Worm (Caenorhabditis elegans) whole organism, young adult: ENCODE results near the gene set-31.

ENCODE experiments used
- B0336.3 ChIP-seq: fragments of 200-800 bp; sonication (Bioruptor generic); IDR thresholded peaks from 2 replicates; pipeline ENCODE4 v1.3.6; 2022; ENCODE audit warnings: missing genetic modification characterization, missing compliant biosample characterization
- D2030.7 ChIP-seq: fragments of 200-800 bp; sonication (Bioruptor generic); IDR thresholded peaks from 2 replicates; pipeline ENCODE4 v1.3.6; 2022; ENCODE audit warnings: missing genetic modification reagents, missing genetic modification characterization, missing compliant biosample characterization
- F23B12.7 ChIP-seq: sonication (generic microtip); optimal IDR thresholded peaks from 2 replicates; lab custom pipeline; 2017; ENCODE audit warnings: missing genetic modification characterization, mild to moderate bottlenecking, missing compliant biosample characterization, antibody characterized with exemption, moderate library complexity; ENCODE audit not compliant: insufficient read depth
- F33H1.4 ChIP-seq: fragments of 200-800 bp; sonication (Bioruptor generic); IDR thresholded peaks from 2 replicates; pipeline ENCODE4 v1.3.6; 2022; ENCODE audit warnings: missing genetic modification reagents, missing genetic modification characterization, missing compliant biosample characterization
- F49E8.2 ChIP-seq: sonication (generic microtip); optimal IDR thresholded peaks from 3 replicates; lab custom pipeline; 2017; ENCODE audit warnings: missing genetic modification characterization, mild to moderate bottlenecking, missing compliant biosample characterization, antibody characterized with exemption, moderate library complexity; ENCODE audit not compliant: insufficient read depth
- Y79H2A.3 ChIP-seq: fragments of 200-800 bp; sonication (Bioruptor generic); conservative IDR thresholded peaks from 2 replicates; pipeline ENCODE4 v1.3.6; 2022; ENCODE audit warnings: missing genetic modification reagents, missing genetic modification characterization, missing compliant biosample characterization
- attf-6 ChIP-seq: fragments of 200-800 bp; sonication (Bioruptor generic); IDR thresholded peaks from 2 replicates; pipeline ENCODE4 v1.3.6; 2022; ENCODE audit warnings: missing genetic modification reagents, missing genetic modification characterization, missing compliant biosample characterization
- bed-2 ChIP-seq: fragments of 200-800 bp; sonication (Bioruptor generic); IDR thresholded peaks from 2 replicates; pipeline ENCODE4 v1.3.6; 2022; ENCODE audit warnings: missing genetic modification reagents, missing genetic modification characterization, missing compliant biosample characterization
- ceh-100 ChIP-seq: fragments of 200-800 bp; sonication (Bioruptor generic); IDR thresholded peaks from 2 replicates; pipeline ENCODE4 v1.3.6; 2022; ENCODE audit warnings: missing genetic modification reagents, missing genetic modification characterization, missing compliant biosample characterization
- ceh-27 ChIP-seq: fragments of 200-800 bp; sonication (Bioruptor generic); optimal IDR thresholded peaks from 2 replicates; lab custom pipeline; 2018; ENCODE audit warnings: mild to moderate bottlenecking, missing genetic modification characterization, moderate library complexity, missing compliant biosample characterization
- ceh-91 ChIP-seq: fragments of 200-800 bp; sonication (Bioruptor generic); IDR thresholded peaks from 2 replicates; pipeline ENCODE4 v1.3.6; 2022; ENCODE audit warnings: missing genetic modification reagents, missing genetic modification characterization, missing compliant biosample characterization
- dox-1 ChIP-seq: fragments of 200-800 bp; sonication (Bioruptor generic); IDR thresholded peaks from 2 replicates; pipeline ENCODE4 v1.3.6; 2022; ENCODE audit warnings: missing genetic modification reagents, missing genetic modification characterization, missing compliant biosample characterization
- dpff-1 ChIP-seq: sonication (generic microtip); optimal IDR thresholded peaks from 2 replicates; lab custom pipeline; 2017; ENCODE audit warnings: mild to moderate bottlenecking, missing genetic modification characterization, missing compliant biosample characterization
- efl-1 ChIP-seq: fragments of 150-350 bp; optimal IDR thresholded peaks from 2 replicates; lab custom pipeline; 2014; ENCODE audit warnings: missing biosample characterization, missing genetic modification reagents, missing genetic modification characterization
- egl-44 ChIP-seq: fragments of 200-800 bp; sonication (Bioruptor generic); IDR thresholded peaks from 2 replicates; pipeline ENCODE4 v1.3.6; 2022; ENCODE audit warnings: missing genetic modification reagents, missing genetic modification characterization, missing compliant biosample characterization
- egrh-3 ChIP-seq: fragments of 200-800 bp; sonication (Bioruptor generic); IDR thresholded peaks from 2 replicates; pipeline ENCODE4 v1.3.6; 2022; ENCODE audit warnings: missing genetic modification reagents, missing genetic modification characterization, missing compliant biosample characterization
- ekl-4 ChIP-seq: fragments of 200-800 bp; sonication (Bioruptor generic); IDR thresholded peaks from 2 replicates; pipeline ENCODE4 v1.3.6; 2022; ENCODE audit warnings: missing genetic modification reagents, missing genetic modification characterization, missing compliant biosample characterization
- him-1 ChIP-seq: sonication (generic microtip); optimal IDR thresholded peaks from 2 replicates; lab custom pipeline; 2016; ENCODE audit warnings: missing genotype, missing genetic modification reagents, missing genetic modification characterization, missing compliant biosample characterization
- hmg-1.2 ChIP-seq: fragments of 200-800 bp; sonication (Bioruptor generic); IDR thresholded peaks from 2 replicates; pipeline ENCODE4 v1.3.6; 2022; ENCODE audit warnings: missing genetic modification reagents, missing genetic modification characterization, missing compliant biosample characterization
- hsf-1 ChIP-seq: fragments of 200-800 bp; sonication (Bioruptor generic); IDR thresholded peaks from 2 replicates; pipeline ENCODE4 v1.3.6; 2022; ENCODE audit warnings: missing genetic modification reagents, missing genetic modification characterization, missing compliant biosample characterization
- lin-26 ChIP-seq: fragments of 200-800 bp; sonication (Bioruptor generic); IDR thresholded peaks from 2 replicates; pipeline ENCODE4 v1.3.6; 2022; ENCODE audit warnings: missing genetic modification reagents, missing genetic modification characterization, missing compliant biosample characterization
- lin-54 ChIP-seq: fragments of 200-800 bp; sonication (Bioruptor generic); optimal IDR thresholded peaks from 2 replicates; lab custom pipeline; 2018; ENCODE audit warnings: mild to moderate bottlenecking, missing genetic modification characterization, missing compliant biosample characterization
- lsl-1 ChIP-seq: fragments of 200-800 bp; sonication (Bioruptor generic); optimal IDR thresholded peaks from 2 replicates; lab custom pipeline; 2018; ENCODE audit warnings: mild to moderate bottlenecking, missing genetic modification characterization, moderate library complexity, missing compliant biosample characterization
- madf-6 ChIP-seq: fragments of 200-800 bp; sonication (Bioruptor generic); IDR thresholded peaks from 2 replicates; pipeline ENCODE4 v1.3.6; 2022; ENCODE audit warnings: missing genetic modification reagents, missing genetic modification characterization, missing compliant biosample characterization
- madf-8 ChIP-seq: fragments of 200-800 bp; sonication (Bioruptor generic); conservative IDR thresholded peaks from 2 replicates; pipeline ENCODE4 v1.3.6; 2022; ENCODE audit warnings: missing genetic modification reagents, missing genetic modification characterization, missing compliant biosample characterization
- mcd-1 ChIP-seq: fragments of 200-800 bp; sonication (Bioruptor generic); IDR thresholded peaks from 2 replicates; pipeline ENCODE4 v1.3.6; 2022; ENCODE audit warnings: missing genetic modification reagents, missing genetic modification characterization, missing compliant biosample characterization
- nfyb-1 ChIP-seq: fragments of 200-800 bp; sonication (Bioruptor generic); IDR thresholded peaks from 2 replicates; pipeline ENCODE4 v1.3.6; 2022; ENCODE audit warnings: missing genetic modification reagents, missing genetic modification characterization, missing compliant biosample characterization
- pbrm-1 ChIP-seq: fragments of 200-800 bp; sonication (Bioruptor generic); IDR thresholded peaks from 2 replicates; pipeline ENCODE4 v1.3.6; 2022; ENCODE audit warnings: missing genetic modification reagents, missing genetic modification characterization, missing compliant biosample characterization
- rcor-1 ChIP-seq: fragments of 200-800 bp; sonication (Bioruptor generic); IDR thresholded peaks from 2 replicates; pipeline ENCODE4 v1.3.6; 2022; ENCODE audit warnings: missing genetic modification reagents, missing genetic modification characterization, missing compliant biosample characterization
- repo-1 ChIP-seq: sonication (generic microtip); optimal IDR thresholded peaks from 2 replicates; lab custom pipeline; 2017; ENCODE audit warnings: mild to moderate bottlenecking, missing genetic modification characterization, missing compliant biosample characterization
- snpc-1.1 ChIP-seq: sonication (generic microtip); optimal IDR thresholded peaks from 2 replicates; lab custom pipeline; 2017; ENCODE audit warnings: missing genetic modification characterization, mild to moderate bottlenecking, missing compliant biosample characterization, antibody characterized with exemption, moderate library complexity, missing genotype, missing genetic modification reagents; ENCODE audit not compliant: insufficient read depth
- snpc-1.3 ChIP-seq: sonication (generic microtip); optimal IDR thresholded peaks from 2 replicates; lab custom pipeline; 2017; ENCODE audit warnings: missing genetic modification characterization, mild to moderate bottlenecking, missing compliant biosample characterization, antibody characterized with exemption, moderate library complexity, missing genotype, missing genetic modification reagents; ENCODE audit not compliant: insufficient read depth
- snpc-3.4 ChIP-seq: sonication (generic microtip); optimal IDR thresholded peaks from 2 replicates; lab custom pipeline; 2017; ENCODE audit warnings: missing genetic modification characterization, mild to moderate bottlenecking, missing compliant biosample characterization, antibody characterized with exemption, moderate library complexity, missing genotype, missing genetic modification reagents
- snpc-4 ChIP-seq, 5 experiments: fragments of 150-350 bp in 1 of 5; sonication (generic microtip) in 4 of 5; optimal IDR thresholded peaks; 2 replicates each; lab custom pipeline; 2014 to 2018; ENCODE audit warnings: missing genetic modification characterization in 5 of 5, missing biosample characterization in 3 of 5, antibody characterized with exemption in 2 of 5, mild to moderate bottlenecking in 2 of 5, missing compliant biosample characterization in 2 of 5, missing genotype in 2 of 5, moderate library complexity in 2 of 5, missing genetic modification reagents in 1 of 5
- tbp1 ChIP-seq: fragments of 200-800 bp; sonication (Bioruptor generic); optimal IDR thresholded peaks from 2 replicates; lab custom pipeline; 2018; ENCODE audit warnings: mild to moderate bottlenecking, missing genetic modification characterization, missing compliant biosample characterization
- tlf-1 ChIP-seq: fragments of 200-800 bp; sonication (Bioruptor generic); optimal IDR thresholded peaks from 2 replicates; lab custom pipeline; 2018; ENCODE audit warnings: mild to moderate bottlenecking, missing genetic modification characterization, missing compliant biosample characterization
- xnd-1 ChIP-seq: sonication (generic microtip); optimal IDR thresholded peaks from 2 replicates; lab custom pipeline; 2016; ENCODE audit warnings: missing genotype, missing genetic modification reagents, missing genetic modification characterization, missing compliant biosample characterization
- zfh-2 ChIP-seq: fragments of 200-800 bp; sonication (Bioruptor generic); conservative IDR thresholded peaks from 2 replicates; pipeline ENCODE4 v1.3.6; 2022; ENCODE audit warnings: missing genetic modification reagents, missing genetic modification characterization, missing compliant biosample characterization
- ztf-18 ChIP-seq: sonication (generic microtip); optimal IDR thresholded peaks from 2 replicates; lab custom pipeline; 2016; ENCODE audit warnings: missing genotype, mild to moderate bottlenecking, missing genetic modification characterization, missing compliant biosample characterization

The set-31 gene

DNA sequence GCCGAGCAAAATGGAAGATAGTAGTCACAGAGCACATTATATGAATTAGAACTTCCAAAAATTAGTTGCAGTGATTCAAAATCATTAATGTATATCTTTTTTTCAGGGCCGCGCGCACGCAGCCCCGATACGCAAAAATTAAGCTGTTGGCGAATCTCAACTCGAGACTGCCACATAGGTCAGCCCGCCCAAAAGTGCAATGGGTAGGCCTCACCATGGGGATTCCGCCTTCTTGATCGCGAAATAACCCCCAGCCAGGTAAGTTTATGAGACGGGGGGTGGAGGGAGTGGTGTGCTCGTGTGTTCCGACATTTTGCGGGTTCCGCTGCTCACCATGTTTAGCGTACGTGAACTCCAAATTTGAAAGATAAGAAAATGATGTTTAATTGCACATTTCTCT, 45.4 kb downstream of the set-31 start, which contains the start of gene F08H9.3:
Gene F08H9.3, minus strand, starts transcription at position 252 of the 400 bp plus-strand sequence.
- TF ChIP-seq xnd-1 (tag; lab: Kevin White, UChicago) (peak; percentile 22), hmg-1.2 (GFP tag; lab: Robert Waterston, UW) (peak; percentile 95), repo-1 (tag; lab: Kevin White, UChicago) (peak; percentile 18), rcor-1 (GFP tag; lab: Robert Waterston, UW) (peak; percentile 55; the same call in 1 of the 2 replicates), zfh-2 (peak; percentile 51; the same call in 1 of the 2 replicates), him-1 (tag; lab: Kevin White, UChicago) (peak; percentile 90), D2030.7 (GFP tag; lab: Robert Waterston, UW) (peak; percentile 82), dox-1 (GFP tag; lab: Robert Waterston, UW) (peak; percentile 84), F49E8.2 (tag; lab: Kevin White, UChicago) (peak; percentile 38), F23B12.7 (peak; percentile 68), lsl-1 (peak; percentile 55), egrh-3 (GFP tag; lab: Robert Waterston, UW) (peak; percentile 62), ztf-18 (peak; percentile 2), mcd-1 (GFP tag; lab: Robert Waterston, UW) (peak; percentile 74), ceh-100 (GFP tag; lab: Robert Waterston, UW) (peak; percentile 63), bed-2 (GFP tag; lab: Robert Waterston, UW) (0 out of 2 replicates have a peak, but pooled peaks have one; percentile 48), lin-26 (GFP tag; lab: Robert Waterston, UW) (peak; percentile 69; the same call in 1 of the 2 replicates), dpff-1 (peak; percentile 9), attf-6 (peak; percentile 88), hsf-1 (GFP tag; lab: Robert Waterston, UW) (peak; percentile 57; the same call in 1 of the 2 replicates), pbrm-1 (peak; percentile 75), nfyb-1 (GFP tag; lab: Robert Waterston, UW) (0 out of 2 replicates have a peak, but pooled peaks have one; percentile 58), ceh-91 (0 out of 2 replicates have a peak, but pooled peaks have one; percentile 18), snpc-4 (GFP tag; optimal IDR thresholded peaks at IDR 0.05; lab: Kevin White, UChicago) (peak; percentile 85), snpc-4 (tag; optimal IDR thresholded peaks at IDR 0.05; lab: Kevin White, UChicago) (peak; percentile 90 to 98 (median 94)), snpc-1.1 (tag; lab: Kevin White, UChicago) (peak; percentile 93), tlf-1 (peak; percentile 6), madf-8 (GFP tag; lab: Robert Waterston, UW) (peak; percentile 35; the same call in 1 of the 2 replicates), tbp1 (GFP tag; lab: Kevin White, UChicago) (peak; percentile 69), snpc-3.4 (tag; lab: Kevin White, UChicago) (peak; percentile 85), Y79H2A.3 (GFP tag; lab: Robert Waterston, UW) (peak; percentile 82), F33H1.4 (GFP tag; lab: Robert Waterston, UW) (peak; percentile 51), madf-6 (GFP tag; lab: Robert Waterston, UW) (peak; percentile 77), B0336.3 (GFP tag; lab: Robert Waterston, UW) (peak; percentile 52; the same call in 1 of the 2 replicates), snpc-1.3 (tag; lab: Kevin White, UChicago) (peak; percentile 64), ceh-27 (GFP tag; lab: Kevin White, UChicago) (peak; percentile 3), ekl-4 (GFP tag; lab: Robert Waterston, UW) (peak; percentile 75; the same call in 1 of the 2 replicates), lin-54 (GFP tag; lab: Kevin White, UChicago) (peak; percentile 27), efl-1 (GFP tag; lab: Kevin White, UChicago) (peak; percentile 10), egl-44 (GFP tag; lab: Robert Waterston, UW) (0 out of 2 replicates have a peak, but pooled peaks have one; percentile 63)
